Fruit fly (Drosophila melanogaster): ENCODE measurements around the gene Uros1.

Gene Uros1

DNA sequence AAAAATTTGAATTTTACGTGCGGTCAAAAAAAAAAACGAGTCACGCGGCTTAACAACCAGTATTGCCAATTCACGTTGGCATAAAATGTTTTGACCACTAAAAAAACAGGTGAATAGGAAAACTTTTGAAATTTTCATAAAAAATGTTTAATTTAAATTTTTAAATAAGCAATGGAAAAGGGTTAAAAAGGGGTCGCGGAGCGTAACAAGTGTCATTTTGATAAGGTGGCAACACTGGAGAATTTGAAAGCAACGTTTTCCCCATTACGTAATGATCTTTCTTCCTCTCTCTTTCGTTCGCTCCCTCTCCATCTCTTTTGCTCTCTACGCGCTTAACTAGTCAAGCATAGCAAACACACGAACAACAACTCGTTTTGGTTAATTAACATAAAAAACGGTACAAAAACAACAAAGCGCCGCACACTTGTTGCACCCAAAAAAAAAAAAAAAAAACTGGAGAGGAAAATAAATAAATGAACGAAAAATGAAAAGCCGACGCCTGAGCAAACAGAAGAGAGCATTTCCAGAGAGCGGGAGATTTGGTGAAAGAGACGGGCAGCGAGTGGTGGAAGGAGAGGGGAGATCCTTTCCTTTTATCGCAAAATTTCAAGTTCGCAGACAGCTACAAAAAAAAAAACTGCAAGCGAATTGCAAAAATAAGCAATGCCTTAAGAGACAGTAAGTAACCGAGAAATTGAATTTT lies 5.6 kb downstream of the Uros1 start (continued):
- TF ChIP-seq CG16815 (GFP tag; optimal IDR thresholded peaks at IDR 0.05), result peak; percentile 27
- TF ChIP-seq H15 (GFP tag; IDR thresholded peaks at IDR 0.05), result peak; percentile 60; the same call in 2 of the 3 replicates
- TF ChIP-seq nom (GFP tag; optimal IDR thresholded peaks at IDR 0.05), result no peak
- TF ChIP-seq ac (GFP tag; optimal IDR thresholded peaks at IDR 0.05), result peak; percentile 19
- TF ChIP-seq pho (GFP tag; optimal IDR thresholded peaks at IDR 0.05), result peak; percentile 41
- peak; percentile 24 for TF ChIP-seq CrebB (tag; optimal IDR thresholded peaks at IDR 0.05)
- peak; percentile 68 for TF ChIP-seq seq (GFP tag; IDR thresholded peaks at IDR 0.05)
- 0 out of 3 replicates have a peak, but pooled peaks have one; percentile 47 for TF ChIP-seq CG2889 (GFP tag; IDR thresholded peaks at IDR 0.05)
- no peak for TF ChIP-seq CkIIα-i1 (GFP tag; IDR thresholded peaks at IDR 0.05)
- peak; percentile 20 for TF ChIP-seq Myb (GFP tag; optimal IDR thresholded peaks at IDR 0.05)
- peak; percentile 65; the same call in 1 of the 2 replicates for TF ChIP-seq CG14014 (GFP tag; IDR thresholded peaks at IDR 0.05)
- TF ChIP-seq sug (tag; optimal IDR thresholded peaks at IDR 0.05), result peak; percentile 49
- TF ChIP-seq CG15514 (GFP tag; optimal IDR thresholded peaks at IDR 0.05), result peak; percentile 55
- TF ChIP-seq CG11085 (GFP tag; IDR thresholded peaks at IDR 0.05), result no peak
- TF ChIP-seq ci (GFP tag; IDR thresholded peaks at IDR 0.05), result peak; percentile 94
- no peak for TF ChIP-seq CG12104 (GFP tag; optimal IDR thresholded peaks at IDR 0.05)
- TF ChIP-seq Opbp (GFP tag; IDR thresholded peaks at IDR 0.05; ENCODE audit: partially characterized antibody), result no peak
- TF ChIP-seq CG4282 (GFP tag; optimal IDR thresholded peaks at IDR 0.05), result peak; percentile 7
- TF ChIP-seq NC2α (GFP tag; optimal IDR thresholded peaks at IDR 0.05), result no peak
- TF ChIP-seq CG6272 (GFP tag; IDR thresholded peaks at IDR 0.05), result 0 out of 2 replicates have a peak, but pooled peaks have one; percentile 43
- TF ChIP-seq CG4707 (GFP tag; optimal IDR thresholded peaks at IDR 0.05), result peak; percentile 72
- TF ChIP-seq toy (GFP tag; IDR thresholded peaks at IDR 0.05), result no peak
- peak; percentile 76 for TF ChIP-seq HHEX (GFP tag; optimal IDR thresholded peaks at IDR 0.05)
- TF ChIP-seq CG31441 (GFP tag; IDR thresholded peaks at IDR 0.05), result peak; percentile 85
- peak; percentile 47 for TF ChIP-seq HLH54F (GFP tag; optimal IDR thresholded peaks at IDR 0.05)
- TF ChIP-seq dati (GFP tag; IDR thresholded peaks at IDR 0.05), result 0 out of 2 replicates have a peak, but pooled peaks have one; percentile 52
- TF ChIP-seq pnt (GFP tag; optimal IDR thresholded peaks at IDR 0.05), result peak; percentile 45
- TF ChIP-seq H2.0 (GFP tag; IDR thresholded peaks at IDR 0.05), result peak; percentile 63
- TF ChIP-seq twi (tag; optimal IDR thresholded peaks at IDR 0.05), result peak; percentile 41
- peak; percentile 18 for TF ChIP-seq her (GFP tag; optimal IDR thresholded peaks at IDR 0.05)
- TF ChIP-seq CG11456 (GFP tag; IDR thresholded peaks at IDR 0.05), result peak; percentile 68; the same call in 1 of the 3 replicates
- TF ChIP-seq CG12744 (GFP tag; optimal IDR thresholded peaks at IDR 0.05), result peak; percentile 52
- TF ChIP-seq CG11504 (tag; optimal IDR thresholded peaks at IDR 0.05), result peak; percentile 87
- TF ChIP-seq pita (GFP tag; optimal IDR thresholded peaks at IDR 0.05), result no peak
- peak; percentile 71 for TF ChIP-seq CG3407 (GFP tag; optimal IDR thresholded peaks at IDR 0.05)
- TF ChIP-seq Side (GFP tag; optimal IDR thresholded peaks at IDR 0.05), result peak; percentile 57
- TF ChIP-seq CG9609 (GFP tag; optimal IDR thresholded peaks at IDR 0.05), result peak; percentile 45
- no peak for TF ChIP-seq cato (GFP tag; optimal IDR thresholded peaks at IDR 0.05; ENCODE audit: borderline replicate concordance)
- TF ChIP-seq Doc2 (GFP tag; IDR thresholded peaks at IDR 0.05), result no peak
- peak; percentile 68; the same call in 1 of the 2 replicates for TF ChIP-seq CG32532 (GFP tag; IDR thresholded peaks at IDR 0.05)
- TF ChIP-seq abd-A (tag; optimal IDR thresholded peaks at IDR 0.05), result peak; percentile 72
- peak; percentile 57 for TF ChIP-seq CG15011 (GFP tag; optimal IDR thresholded peaks at IDR 0.05)
- TF ChIP-seq tll (GFP tag; optimal IDR thresholded peaks at IDR 0.05), result no peak
- TF ChIP-seq gem (tag; optimal IDR thresholded peaks at IDR 0.05), result peak; percentile 88
- TF ChIP-seq CG14441 (GFP tag; IDR thresholded peaks at IDR 0.05), result peak; percentile 77
- peak; percentile 59 for TF ChIP-seq CG1602 (GFP tag; optimal IDR thresholded peaks at IDR 0.05)
- TF ChIP-seq CG2129 (GFP tag; IDR thresholded peaks at IDR 0.05; ENCODE audit: partially characterized antibody), result no peak
- TF ChIP-seq dimm (GFP tag; IDR thresholded peaks at IDR 0.05), result peak; percentile 51; the same call in 1 of the 2 replicates
- TF ChIP-seq HLH4C (GFP tag; IDR thresholded peaks at IDR 0.05; ENCODE audit: partially characterized antibody), result no peak

Data from whole organism, embryonic.